Worm (Caenorhabditis elegans) whole organism, mixed stage, embryonic: ENCODE results near the gene nlp-7.

Experiments used
- M03D4.4 ChIP-seq: sonication (generic microtip); optimal IDR thresholded peaks from 2 replicates; lab custom pipeline; 2017; ENCODE audit warnings: mild to moderate bottlenecking, missing genetic modification characterization, missing compliant biosample characterization
- ces-1 ChIP-seq: fragments of 150-350 bp; optimal IDR thresholded peaks from 2 replicates; lab custom pipeline; 2014; ENCODE audit warnings: missing biosample characterization, missing genetic modification reagents, missing genetic modification characterization
- drap-1 ChIP-seq: fragments of 200-800 bp; sonication (Bioruptor generic); optimal IDR thresholded peaks from 3 replicates; lab custom pipeline; 2018; ENCODE audit warnings: mild to moderate bottlenecking, missing genetic modification characterization, missing compliant biosample characterization
- elt-1 ChIP-seq: sonication (generic microtip); optimal IDR thresholded peaks from 2 replicates; lab custom pipeline; 2017; ENCODE audit warnings: missing genetic modification characterization, mild to moderate bottlenecking, missing compliant biosample characterization, antibody characterized with exemption, moderate library complexity, borderline replicate concordance; ENCODE audit not compliant: insufficient read depth
- lin-13 ChIP-seq: fragments of 150-350 bp; optimal IDR thresholded peaks from 2 replicates; lab custom pipeline; 2014; ENCODE audit warnings: missing biosample characterization, missing genetic modification characterization
- lin-32 ChIP-seq: fragments of 200-800 bp; sonication (Bioruptor generic); optimal IDR thresholded peaks from 2 replicates; lab custom pipeline; 2018; ENCODE audit warnings: mild to moderate bottlenecking, missing genetic modification characterization, missing compliant biosample characterization
- mep-1 ChIP-seq: fragments of 150-350 bp; optimal IDR thresholded peaks from 2 replicates; lab custom pipeline; 2017; ENCODE audit warnings: missing biosample characterization, missing genetic modification reagents, missing genetic modification characterization, inconsistent platforms
- pha-4 ChIP-seq: fragments of 150-350 bp; optimal IDR thresholded peaks from 2 replicates; lab custom pipeline; 2018; ENCODE audit warnings: missing biosample characterization, missing genetic modification reagents, missing genetic modification characterization
- snpc-4 ChIP-seq: fragments of 150-350 bp; optimal IDR thresholded peaks from 2 replicates; lab custom pipeline; 2014; ENCODE audit warnings: missing biosample characterization, missing genetic modification characterization
- unc-120 ChIP-seq: sonication (generic microtip); optimal IDR thresholded peaks from 2 replicates; lab custom pipeline; 2017; ENCODE audit warnings: missing genetic modification characterization, missing compliant biosample characterization; ENCODE audit not compliant: poor library complexity, severe bottlenecking

DNA sequence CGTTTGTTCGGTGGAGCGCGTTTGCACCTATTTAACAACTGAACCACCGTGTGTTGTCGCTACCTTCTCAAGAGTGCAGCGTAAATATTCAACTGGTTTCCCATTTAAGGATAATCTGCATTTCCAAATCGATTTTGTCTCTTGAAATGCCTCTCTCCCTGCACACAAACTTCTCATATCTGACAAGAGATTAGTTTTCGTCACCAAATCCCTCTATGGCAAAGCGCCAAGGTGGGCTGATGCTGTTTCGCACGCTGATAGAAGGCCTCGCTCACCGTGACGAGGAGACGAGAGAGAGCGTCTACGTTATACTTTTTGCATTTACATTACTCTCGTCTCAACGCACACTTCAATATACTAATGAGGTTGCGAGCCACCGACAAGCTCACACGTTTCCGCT is 6.7 kb downstream of the nlp-7 start:
- TF ChIP-seq mep-1 (tag; lab: Kevin White, UChicago) (no peak), lin-32 (GFP tag; lab: Kevin White, UChicago) (no peak), M03D4.4 (no peak), drap-1 (GFP tag; lab: Kevin White, UChicago) (no peak), snpc-4 (tag; lab: Kevin White, UChicago) (no peak), lin-13 (no peak), unc-120 (tag; lab: Kevin White, UChicago) (no peak), elt-1 (tag; lab: Kevin White, UChicago) (no peak), pha-4 (tag; lab: Kevin White, UChicago) (no peak), ces-1 (GFP tag; lab: Kevin White, UChicago) (peak; percentile 12)
